Worm (Caenorhabditis elegans) whole organism, L4 larva: ENCODE measurements around the gene F31F4.11.

Experiments used
- Y75B8A.6 ChIP-seq: fragments of 200-800 bp; sonication (Bioruptor generic); IDR thresholded peaks from 2 replicates; pipeline ENCODE4 v1.3.6; 2022; ENCODE audit warnings: missing genetic modification reagents, missing genetic modification characterization, missing compliant biosample characterization
- cey-2 ChIP-seq: sonication (generic microtip); optimal IDR thresholded peaks from 3 replicates; lab custom pipeline; 2017; ENCODE audit warnings: missing genetic modification characterization, mild to moderate bottlenecking, missing compliant biosample characterization, antibody characterized with exemption, borderline replicate concordance; ENCODE audit not compliant: insufficient read depth
- daf-19 ChIP-seq: fragments of 200-800 bp; sonication (Bioruptor generic); conservative IDR thresholded peaks from 2 replicates; pipeline ENCODE4 v1.3.6; 2022; ENCODE audit warnings: missing genetic modification characterization, missing compliant biosample characterization
- fkh-10 ChIP-seq: fragments of 150-350 bp; optimal IDR thresholded peaks from 2 replicates; lab custom pipeline; 2014; ENCODE audit warnings: missing biosample characterization, missing genetic modification reagents, missing genetic modification characterization
- nhr-102 ChIP-seq: sonication (generic microtip); optimal IDR thresholded peaks from 2 replicates; lab custom pipeline; 2016; ENCODE audit warnings: mild to moderate bottlenecking, missing genetic modification characterization, moderate library complexity, missing compliant biosample characterization
- nhr-11 ChIP-seq: fragments of 150-350 bp; optimal IDR thresholded peaks from 2 replicates; lab custom pipeline; 2014; ENCODE audit warnings: missing biosample characterization, missing genetic modification characterization

- no peak for TF ChIP-seq nhr-102 (tag; lab: Kevin White, UChicago)
- no peak for TF ChIP-seq fkh-10 (GFP tag; lab: Kevin White, UChicago)
- no peak for TF ChIP-seq cey-2 (tag; lab: Kevin White, UChicago)
- TF ChIP-seq nhr-11 (tag; lab: Kevin White, UChicago), result no peak
- TF ChIP-seq daf-19 (GFP tag; lab: Robert Waterston, UW), result no peak
- TF ChIP-seq Y75B8A.6 (GFP tag; lab: Robert Waterston, UW), result no peak
Measured at ce11 chrV:652940-653339, 11.3 kb downstream of the F31F4.11 start, which contains the start of gene srj-5.
